Worm (Caenorhabditis elegans): ENCODE measurements around the gene R07E4.5.

R07E4.5 gene

DNA sequence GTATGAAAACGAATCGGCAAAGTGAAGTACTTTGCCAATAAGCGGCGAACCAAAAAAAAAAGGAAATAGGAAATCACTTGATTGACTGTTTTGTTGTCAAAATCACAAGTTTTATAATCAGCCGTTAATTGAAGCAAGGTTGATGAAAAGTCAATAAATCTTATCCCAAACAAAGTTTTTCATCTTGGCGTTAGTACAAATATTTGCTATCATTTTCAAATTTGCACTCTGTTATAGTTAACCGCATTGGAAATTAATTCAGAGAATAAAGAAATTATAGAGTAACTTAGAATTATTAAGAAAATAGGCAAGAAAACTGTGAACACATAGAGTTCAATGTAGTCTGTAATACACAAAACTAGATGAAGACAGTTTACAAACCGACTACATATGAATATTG lies 8.5 kb downstream of the R07E4.5 start, which contains the start of gene acs-17:
Gene acs-17, minus strand, starts transcription at position 23 of the 400 bp plus-strand sequence.
- TF ChIP-seq unc-62 (GFP tag; optimal IDR thresholded peaks at IDR 0.05 in 1 of 2): peak in 1 of 2 experiments; percentile 95
- TF ChIP-seq unc-62 (tag; optimal IDR thresholded peaks at IDR 0.05): no peak
- peak; percentile 18 for TF ChIP-seq aha-1 (tag)
- no peak for TF ChIP-seq zfp-2 (tag; optimal IDR thresholded peaks at IDR 0.05)

DNA sequence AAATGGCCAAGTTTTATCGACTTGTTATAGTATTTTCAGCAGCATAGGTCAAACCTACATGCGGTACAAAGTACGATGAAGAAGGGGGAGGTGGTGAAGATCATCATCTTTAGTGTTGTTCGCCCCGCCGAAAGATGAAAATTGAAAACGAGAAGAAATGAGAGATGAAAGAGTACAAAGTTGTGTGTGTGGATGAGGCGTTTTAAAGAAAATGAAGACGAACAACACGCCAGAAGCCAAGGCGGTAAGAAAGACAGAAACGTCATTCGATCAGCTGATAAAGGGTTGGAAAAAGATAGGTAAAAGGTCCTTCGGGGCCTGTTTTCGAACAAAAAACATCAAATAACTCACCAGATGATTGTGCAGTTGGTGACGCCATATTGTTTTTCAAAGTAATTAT lies 9.1 kb downstream of the R07E4.5 start:
- TF ChIP-seq nhr-102 (tag; optimal IDR thresholded peaks at IDR 0.05) (no peak), mxl-2 (GFP tag; conservative IDR thresholded peaks at IDR 0.05) (no peak), nhr-48 (tag; optimal IDR thresholded peaks at IDR 0.05) (no peak), mdl-1 (tag; optimal IDR thresholded peaks at IDR 0.05) (no peak), php-3 (GFP tag; IDR thresholded peaks at IDR 0.05) (no peak), ceh-32 (tag; optimal IDR thresholded peaks at IDR 0.05; ENCODE audit: poor library complexity) (no peak), ZK337.2 (GFP tag; IDR thresholded peaks at IDR 0.05) (no peak), dmd-6 (GFP tag; IDR thresholded peaks at IDR 0.05) (0 out of 2 replicates have a peak, but pooled peaks have one; percentile 8), F10B5.3 (tag; optimal IDR thresholded peaks at IDR 0.05) (no peak), hif-1 (tag; optimal IDR thresholded peaks at IDR 0.05) (no peak), T20F7.1 (GFP tag; optimal IDR thresholded peaks at IDR 0.05) (no peak), R02D3.7 (tag; optimal IDR thresholded peaks at IDR 0.05) (no peak), dve-1 (tag; optimal IDR thresholded peaks at IDR 0.05; ENCODE audit: insufficient read depth) (no peak), spr-1 (tag; optimal IDR thresholded peaks at IDR 0.05) (no peak), dmd-9 (GFP tag; IDR thresholded peaks at IDR 0.05) (no peak), ztf-7 (tag; optimal IDR thresholded peaks at IDR 0.05) (no peak), saeg-2 (GFP tag; IDR thresholded peaks at IDR 0.05) (no peak), unc-62 (GFP tag; optimal IDR thresholded peaks at IDR 0.05 in 1 of 2) (no peak), unc-62 (tag; optimal IDR thresholded peaks at IDR 0.05) (no peak), Y105C5A.15 (GFP tag; IDR thresholded peaks at IDR 0.05) (no peak), F49E8.2 (tag; optimal IDR thresholded peaks at IDR 0.05; ENCODE audit: borderline replicate concordance) (no peak), lin-39 (tag; optimal IDR thresholded peaks at IDR 0.05) (no peak), hmg-1.1 (GFP tag; IDR thresholded peaks at IDR 0.05) (no peak), nhr-28 (tag; optimal IDR thresholded peaks at IDR 0.05) (peak; percentile 9), lin-38 (GFP tag; IDR thresholded peaks at IDR 0.05) (no peak), daf-19 (GFP tag; conservative IDR thresholded peaks at IDR 0.05) (no peak), pha-4 (GFP tag; IDR thresholded peaks at IDR 0.05) (no peak), pha-4 (tag; optimal IDR thresholded peaks at IDR 0.05) (no peak), nhr-25 (tag; optimal IDR thresholded peaks at IDR 0.05; ENCODE audit: borderline replicate concordance, insufficient read depth) (no peak), D1046.2 (GFP tag; IDR thresholded peaks at IDR 0.05) (no peak), nhr-6 (tag; optimal IDR thresholded peaks at IDR 0.05) (no peak), hlh-30 (tag; optimal IDR thresholded peaks at IDR 0.05; ENCODE audit: insufficient read depth) (peak; percentile 31), ztf-11 (tag; optimal IDR thresholded peaks at IDR 0.05) (no peak), madf-9 (GFP tag; conservative IDR thresholded peaks at IDR 0.05) (no peak), hlh-11 (tag; optimal IDR thresholded peaks at IDR 0.05) (peak; percentile 72), zip-11 (GFP tag; IDR thresholded peaks at IDR 0.05) (no peak), aha-1 (tag) (peak; percentile 88), ceh-20 (GFP tag; IDR thresholded peaks at IDR 0.05) (no peak), lsy-2 (tag; optimal IDR thresholded peaks at IDR 0.05) (peak in 1 of 2 experiments; percentile 11), ZK546.5 (tag; optimal IDR thresholded peaks at IDR 0.05) (no peak), nhr-11 (tag; optimal IDR thresholded peaks at IDR 0.05) (peak; percentile 37), daf-8 (GFP tag; IDR thresholded peaks at IDR 0.05) (no peak), tra-1 (GFP tag; IDR thresholded peaks at IDR 0.05) (no peak), madf-5 (GFP tag; IDR thresholded peaks at IDR 0.05) (no peak), aly-2 (tag; optimal IDR thresholded peaks at IDR 0.05) (no peak), fkh-10 (GFP tag; optimal IDR thresholded peaks at IDR 0.05) (no peak), daf-16 (GFP tag; optimal IDR thresholded peaks at IDR 0.05) (peak in 1 of 2 experiments; percentile 78), daf-16 (tag; optimal IDR thresholded peaks at IDR 0.05) (no peak), ceh-82 (tag; optimal IDR thresholded peaks at IDR 0.05) (no peak)

Measured in whole organism, L4 larva.